Worm (Caenorhabditis elegans) whole organism, L4 larva: ENCODE data around the gene C26B9.1.

Experiments used
- D1046.2 ChIP-seq: fragments of 200-800 bp; sonication (Bioruptor generic); IDR thresholded peaks from 2 replicates; pipeline ENCODE4 v1.3.6; 2022; ENCODE audit warnings: missing genetic modification characterization, missing compliant biosample characterization
- F10B5.3 ChIP-seq: sonication (generic microtip); optimal IDR thresholded peaks from 2 replicates; lab custom pipeline; 2016; ENCODE audit warnings: mild to moderate bottlenecking, missing genetic modification characterization, missing compliant biosample characterization
- F26F4.8 ChIP-seq: fragments of 200-800 bp; sonication (Bioruptor generic); conservative IDR thresholded peaks from 2 replicates; pipeline ENCODE4 v1.3.6; 2022; ENCODE audit warnings: missing genetic modification characterization, missing compliant biosample characterization
- F37D6.2 ChIP-seq: sonication (generic microtip); optimal IDR thresholded peaks from 2 replicates; lab custom pipeline; 2016; ENCODE audit warnings: mild to moderate bottlenecking, missing genetic modification characterization, missing compliant biosample characterization
- F44E2.7 ChIP-seq: fragments of 200-800 bp; sonication (Bioruptor generic); IDR thresholded peaks from 2 replicates; pipeline ENCODE4 v2.1.2; 2022; ENCODE audit warnings: missing genetic modification characterization, missing compliant biosample characterization
- Y105C5A.15 ChIP-seq: fragments of 200-800 bp; sonication (Bioruptor generic); IDR thresholded peaks from 2 replicates; pipeline ENCODE4 v1.3.6; 2022; ENCODE audit warnings: missing genetic modification characterization, missing compliant biosample characterization
- Y75B8A.6 ChIP-seq: fragments of 200-800 bp; sonication (Bioruptor generic); IDR thresholded peaks from 2 replicates; pipeline ENCODE4 v1.3.6; 2022; ENCODE audit warnings: missing genetic modification reagents, missing genetic modification characterization, missing compliant biosample characterization
- ZK337.2 ChIP-seq: fragments of 200-800 bp; sonication (Bioruptor generic); IDR thresholded peaks from 2 replicates; pipeline ENCODE4 v1.3.6; 2022; ENCODE audit warnings: missing genetic modification reagents, missing genetic modification characterization, missing compliant biosample characterization
- aly-2 ChIP-seq: sonication (generic microtip); optimal IDR thresholded peaks from 2 replicates; lab custom pipeline; 2018; ENCODE audit warnings: missing biosample characterization, missing genetic modification characterization
- ama-1 ChIP-seq: fragments of 150-350 bp; optimal IDR thresholded peaks from 2 replicates; lab custom pipeline; 2014; ENCODE audit warnings: inconsistent platforms, mixed read lengths
- ceh-62 ChIP-seq: sonication (generic microtip); optimal IDR thresholded peaks from 2 replicates; lab custom pipeline; 2017; ENCODE audit warnings: missing biosample characterization, missing genetic modification characterization
- ceh-82 ChIP-seq: sonication (generic microtip); optimal IDR thresholded peaks from 2 replicates; lab custom pipeline; 2017; ENCODE audit warnings: missing biosample characterization, missing genetic modification characterization
- ces-1 ChIP-seq: fragments of 150-350 bp; sonication (generic microtip); optimal IDR thresholded peaks from 4 replicates; lab custom pipeline; 2014; ENCODE audit warnings: missing biosample characterization, missing genetic modification reagents, missing genetic modification characterization
- cey-2 ChIP-seq: sonication (generic microtip); optimal IDR thresholded peaks from 3 replicates; lab custom pipeline; 2017; ENCODE audit warnings: missing genetic modification characterization, mild to moderate bottlenecking, missing compliant biosample characterization, antibody characterized with exemption, borderline replicate concordance; ENCODE audit not compliant: insufficient read depth
- daf-12 ChIP-seq: fragments of 150-350 bp; optimal IDR thresholded peaks from 2 replicates; lab custom pipeline; 2014; ENCODE audit warnings: missing biosample characterization, missing genetic modification reagents, missing genetic modification characterization
- daf-16 ChIP-seq, 3 experiments: sonication (generic microtip); optimal IDR thresholded peaks; 2 replicates each; lab custom pipeline; 2016 to 2017; ENCODE audit warnings: missing genetic modification characterization in 3 of 3, missing genetic modification reagents in 3 of 3, mild to moderate bottlenecking in 2 of 3, missing compliant biosample characterization in 2 of 3, missing biosample characterization in 1 of 3, moderate library complexity in 1 of 3
- dmd-8 ChIP-seq: fragments of 200-800 bp; sonication (Bioruptor generic); IDR thresholded peaks from 2 replicates; pipeline ENCODE4 v1.3.6; 2022; ENCODE audit warnings: missing genetic modification characterization, missing compliant biosample characterization
- dmd-9 ChIP-seq: fragments of 200-800 bp; sonication (Bioruptor generic); IDR thresholded peaks from 2 replicates; pipeline ENCODE4 v1.3.6; 2022; ENCODE audit warnings: missing genetic modification reagents, missing genetic modification characterization, missing compliant biosample characterization
- duxl-1 ChIP-seq: sonication (generic microtip); optimal IDR thresholded peaks from 2 replicates; lab custom pipeline; 2016; ENCODE audit warnings: mild to moderate bottlenecking, missing genetic modification characterization, moderate library complexity, missing compliant biosample characterization; ENCODE audit not compliant: poor library complexity
- dve-1 ChIP-seq: sonication (generic microtip); optimal IDR thresholded peaks from 2 replicates; lab custom pipeline; 2017; ENCODE audit warnings: antibody characterized with exemption, mild to moderate bottlenecking, missing genetic modification characterization, missing compliant biosample characterization; ENCODE audit not compliant: insufficient read depth
- egl-27 ChIP-seq: sonication (generic microtip); optimal IDR thresholded peaks from 3 replicates; lab custom pipeline; 2017; ENCODE audit warnings: missing biosample characterization, missing genetic modification reagents, missing genetic modification characterization
- fkh-10 ChIP-seq: fragments of 150-350 bp; optimal IDR thresholded peaks from 2 replicates; lab custom pipeline; 2014; ENCODE audit warnings: missing biosample characterization, missing genetic modification reagents, missing genetic modification characterization
- fos-1 ChIP-seq: fragments of 150-350 bp; optimal IDR thresholded peaks from 2 replicates; lab custom pipeline; 2014; ENCODE audit warnings: missing biosample characterization, missing genetic modification characterization
- lim-7 ChIP-seq: fragments of 200-800 bp; sonication (Bioruptor generic); IDR thresholded peaks from 2 replicates; pipeline ENCODE4 v1.3.6; 2022; ENCODE audit warnings: missing genetic modification characterization, missing compliant biosample characterization
- lin-15B ChIP-seq: fragments of 150-350 bp; sonication (generic microtip); optimal IDR thresholded peaks from 3 replicates; lab custom pipeline; 2014; ENCODE audit warnings: missing biosample characterization, missing genetic modification characterization
- lin-29 ChIP-seq: fragments of 200-800 bp; sonication (Bioruptor generic); IDR thresholded peaks from 2 replicates; pipeline ENCODE4 v1.3.6; 2022; ENCODE audit warnings: missing genetic modification reagents, missing genetic modification characterization, missing compliant biosample characterization
- lin-38 ChIP-seq: fragments of 200-800 bp; sonication (Bioruptor generic); IDR thresholded peaks from 2 replicates; pipeline ENCODE4 v1.3.6; 2022; ENCODE audit warnings: missing genetic modification reagents, missing genetic modification characterization, missing compliant biosample characterization
- lin-39 ChIP-seq: fragments of 150-350 bp; optimal IDR thresholded peaks from 2 replicates; lab custom pipeline; 2014; ENCODE audit warnings: missing biosample characterization, missing genetic modification reagents, missing genetic modification characterization
- mdl-1 ChIP-seq, 2 experiments: fragments of 150-350 bp in 1 of 2; sonication (generic microtip) in 1 of 2; optimal IDR thresholded peaks; 2 replicates each; lab custom pipeline; 2014 to 2017; ENCODE audit warnings: missing biosample characterization in 2 of 2, missing genetic modification characterization in 2 of 2
- mdt-29 ChIP-seq: fragments of 200-800 bp; sonication (Bioruptor generic); IDR thresholded peaks from 2 replicates; pipeline ENCODE4 v1.3.6; 2022; ENCODE audit warnings: missing genetic modification reagents, missing genetic modification characterization, missing compliant biosample characterization
- mxl-3 ChIP-seq: fragments of 200-800 bp; sonication (Bioruptor generic); optimal IDR thresholded peaks from 2 replicates; lab custom pipeline; 2018; ENCODE audit warnings: mild to moderate bottlenecking, missing genetic modification characterization, missing compliant biosample characterization
- nhr-102 ChIP-seq: sonication (generic microtip); optimal IDR thresholded peaks from 2 replicates; lab custom pipeline; 2016; ENCODE audit warnings: mild to moderate bottlenecking, missing genetic modification characterization, moderate library complexity, missing compliant biosample characterization
- nhr-237 ChIP-seq: sonication (generic microtip); optimal IDR thresholded peaks from 2 replicates; lab custom pipeline; 2017; ENCODE audit warnings: missing biosample characterization, missing genetic modification characterization
- nhr-41 ChIP-seq: fragments of 200-800 bp; sonication (Bioruptor generic); IDR thresholded peaks from 2 replicates; pipeline ENCODE4 v1.3.6; 2022; ENCODE audit warnings: missing genetic modification reagents, missing genetic modification characterization, missing compliant biosample characterization
- nhr-6 ChIP-seq: fragments of 150-350 bp; optimal IDR thresholded peaks from 2 replicates; lab custom pipeline; 2014; ENCODE audit warnings: missing biosample characterization, missing genetic modification characterization
- nhr-76 ChIP-seq: fragments of 150-350 bp; optimal IDR thresholded peaks from 2 replicates; lab custom pipeline; 2014; ENCODE audit warnings: missing biosample characterization, missing genetic modification characterization
- nhr-77 ChIP-seq: fragments of 150-350 bp; optimal IDR thresholded peaks from 2 replicates; lab custom pipeline; 2014; ENCODE audit warnings: missing biosample characterization, missing genetic modification characterization
- rbr-2 ChIP-seq: sonication (generic microtip); optimal IDR thresholded peaks from 2 replicates; lab custom pipeline; 2016; ENCODE audit warnings: missing genotype, missing genetic modification characterization, missing compliant biosample characterization
- saeg-2 ChIP-seq: fragments of 200-800 bp; sonication (Bioruptor generic); IDR thresholded peaks from 2 replicates; pipeline ENCODE4 v1.3.6; 2022; ENCODE audit warnings: missing genetic modification reagents, missing genetic modification characterization, missing compliant biosample characterization
- sdz-12 ChIP-seq: fragments of 200-800 bp; sonication (Bioruptor generic); optimal IDR thresholded peaks from 2 replicates; lab custom pipeline; 2018; ENCODE audit warnings: mild to moderate bottlenecking, missing genetic modification characterization, missing compliant biosample characterization
- snpc-1.2 ChIP-seq: fragments of 200-800 bp; sonication (Bioruptor generic); IDR thresholded peaks from 2 replicates; pipeline ENCODE4 v1.3.6; 2022; ENCODE audit warnings: missing genetic modification reagents, missing genetic modification characterization, missing compliant biosample characterization
- snpc-4 ChIP-seq: fragments of 150-350 bp; optimal IDR thresholded peaks from 2 replicates; lab custom pipeline; 2014; ENCODE audit warnings: missing biosample characterization, missing genetic modification characterization
- spr-1 ChIP-seq: sonication (generic microtip); optimal IDR thresholded peaks from 2 replicates; lab custom pipeline; 2016; ENCODE audit warnings: mild to moderate bottlenecking, missing genetic modification characterization, missing compliant biosample characterization
- tag-97 ChIP-seq: fragments of 200-800 bp; sonication (Bioruptor generic); IDR thresholded peaks from 2 replicates; pipeline ENCODE4 v1.3.6; 2022; ENCODE audit warnings: missing genetic modification characterization, missing compliant biosample characterization
- unc-130 ChIP-seq: sonication (generic microtip); optimal IDR thresholded peaks from 2 replicates; lab custom pipeline; 2016; ENCODE audit warnings: missing genetic modification reagents, missing genetic modification characterization, missing compliant biosample characterization
- unc-62 ChIP-seq, 3 experiments: fragments of 150-350 bp in 1 of 3; sonication (generic microtip); optimal IDR thresholded peaks in 2 of 3; peaks in 1 of 3; 1 replicate in 1 of 3; 2 replicates in 2 of 3; lab custom pipeline; 2014 to 2017; ENCODE audit warnings: missing biosample characterization in 3 of 3, missing genetic modification characterization in 3 of 3, missing genetic modification reagents in 3 of 3, missing genotype in 1 of 3
- vab-7 ChIP-seq: fragments of 200-800 bp; sonication (Bioruptor generic); IDR thresholded peaks from 2 replicates; pipeline ENCODE4 v1.3.6; 2022; ENCODE audit warnings: missing genetic modification reagents, missing genetic modification characterization, missing compliant biosample characterization
- zag-1 ChIP-seq: fragments of 150-350 bp; optimal IDR thresholded peaks from 2 replicates; lab custom pipeline; 2014; ENCODE audit warnings: missing biosample characterization, missing genetic modification characterization
- zfp-2 ChIP-seq: sonication (generic microtip); optimal IDR thresholded peaks from 2 replicates; lab custom pipeline; 2016; ENCODE audit warnings: mild to moderate bottlenecking, missing genetic modification characterization, missing compliant biosample characterization
- zip-11 ChIP-seq: fragments of 200-800 bp; sonication (Bioruptor generic); IDR thresholded peaks from 2 replicates; pipeline ENCODE4 v1.3.6; 2022; ENCODE audit warnings: missing genetic modification characterization, missing compliant biosample characterization
- zip-2 ChIP-seq: fragments of 150-350 bp; optimal IDR thresholded peaks from 2 replicates; lab custom pipeline; 2014; ENCODE audit warnings: missing biosample characterization, missing genetic modification characterization
- ztf-7 ChIP-seq: fragments of 150-350 bp; optimal IDR thresholded peaks from 2 replicates; lab custom pipeline; 2014; ENCODE audit warnings: missing biosample characterization, missing genetic modification characterization

C26B9.1 gene

ce11 chrX:5336498-5336897 lies 7.9 kb upstream of the C26B9.1 start (continued):
- peak; percentile 61 for TF ChIP-seq nhr-77
- TF ChIP-seq vab-7 (GFP tag; lab: Robert Waterston, UW): no peak
- no peak for TF ChIP-seq ceh-82 (tag; lab: Kevin White, UChicago)
- no peak for TF ChIP-seq lin-39
- no peak for TF ChIP-seq dmd-8 (GFP tag; lab: Robert Waterston, UW)
- TF ChIP-seq unc-62 (GFP tag; optimal IDR thresholded peaks at IDR 0.05 in 1 of 2; lab: Kevin White, UChicago): peak in 1 of 2 experiments; percentile 95
- TF ChIP-seq unc-62 (tag; optimal IDR thresholded peaks at IDR 0.05; lab: Kevin White, UChicago): no peak
- peak; percentile 53 for TF ChIP-seq F37D6.2
- no peak for TF ChIP-seq snpc-1.2
- peak; percentile 21 for TF ChIP-seq spr-1 (tag; lab: Kevin White, UChicago)
- no peak for TF ChIP-seq Y105C5A.15
- no peak for TF ChIP-seq ces-1 (GFP tag; lab: Kevin White, UChicago)
- no peak for TF ChIP-seq Y75B8A.6 (GFP tag; lab: Robert Waterston, UW)
- TF ChIP-seq ZK337.2 (GFP tag; lab: Robert Waterston, UW): no peak
- no peak for TF ChIP-seq tag-97
- TF ChIP-seq lin-29 (GFP tag; lab: Robert Waterston, UW): no peak
- TF ChIP-seq lin-38 (GFP tag; lab: Robert Waterston, UW): no peak
- no peak for TF ChIP-seq zag-1 (tag; lab: Kevin White, UChicago)
- TF ChIP-seq mdl-1 (tag; optimal IDR thresholded peaks at IDR 0.05; lab: Kevin White, UChicago): peak; percentile 46 to 92
- no peak for TF ChIP-seq daf-12 (tag; lab: Kevin White, UChicago)
- TF ChIP-seq lin-15B (tag; lab: Kevin White, UChicago): no peak
- no peak for TF ChIP-seq nhr-6
- no peak for TF ChIP-seq F44E2.7 (GFP tag; lab: Robert Waterston, UW)
- no peak for TF ChIP-seq mdt-29 (GFP tag; lab: Robert Waterston, UW)
- TF ChIP-seq daf-16 (GFP tag; optimal IDR thresholded peaks at IDR 0.05; lab: Kevin White, UChicago): no peak
- TF ChIP-seq daf-16 (tag; optimal IDR thresholded peaks at IDR 0.05; lab: Kevin White, UChicago): peak; percentile 69
- TF ChIP-seq nhr-76 (tag; lab: Kevin White, UChicago): no peak
- TF ChIP-seq cey-2: no peak
- peak; percentile 30 for TF ChIP-seq duxl-1 (tag; lab: Kevin White, UChicago)
- no peak for TF ChIP-seq ztf-7 (tag; lab: Kevin White, UChicago)
- no peak for TF ChIP-seq D1046.2
- no peak for TF ChIP-seq zip-2 (tag; lab: Kevin White, UChicago)
- peak; percentile 92 for TF ChIP-seq mxl-3 (GFP tag; lab: Kevin White, UChicago)
- TF ChIP-seq ama-1 (lab: Kevin White, UChicago): no peak
- TF ChIP-seq nhr-237 (tag; lab: Kevin White, UChicago): no peak
- peak; percentile 23 for TF ChIP-seq nhr-102 (tag; lab: Kevin White, UChicago)
- TF ChIP-seq rbr-2 (tag; lab: Kevin White, UChicago): peak; percentile 77
- TF ChIP-seq dve-1 (tag; lab: Kevin White, UChicago): peak; percentile 68
- TF ChIP-seq nhr-41: no peak
- TF ChIP-seq ceh-62: no peak
- no peak for TF ChIP-seq zip-11 (GFP tag; lab: Robert Waterston, UW)
- no peak for TF ChIP-seq fos-1 (tag; lab: Kevin White, UChicago)
- no peak for TF ChIP-seq sdz-12 (GFP tag; lab: Kevin White, UChicago)
- no peak for TF ChIP-seq egl-27 (tag; lab: Kevin White, UChicago)
- TF ChIP-seq saeg-2 (GFP tag; lab: Robert Waterston, UW): no peak
- TF ChIP-seq zfp-2: no peak
- no peak for TF ChIP-seq unc-130 (GFP tag; lab: Kevin White, UChicago)
- no peak for TF ChIP-seq F26F4.8 (GFP tag; lab: Robert Waterston, UW)
- no peak for TF ChIP-seq dmd-9 (GFP tag; lab: Robert Waterston, UW)
- TF ChIP-seq snpc-4: no peak
- TF ChIP-seq F10B5.3 (tag; lab: Kevin White, UChicago): no peak
- TF ChIP-seq aly-2 (tag; lab: Kevin White, UChicago): no peak
- TF ChIP-seq lim-7: 0 out of 2 replicates have a peak, but pooled peaks have one; percentile 5
- peak; percentile 10 for TF ChIP-seq fkh-10
